Worm (Caenorhabditis elegans) whole organism, L4/young adult: ENCODE data around the gene F59A6.2.

Experiments
- W03F9.2 ChIP-seq: fragments of 150-350 bp; optimal IDR thresholded peaks from 2 replicates; lab custom pipeline; 2014; ENCODE audit warnings: missing biosample characterization, missing genetic modification characterization
- dao-5 ChIP-seq: sonication (generic microtip); optimal IDR thresholded peaks from 2 replicates; lab custom pipeline; 2016; ENCODE audit warnings: missing genotype, missing genetic modification characterization, moderate library complexity, missing compliant biosample characterization

ce11 chrII:4998657-4999056 lies 15.8 kb upstream of the F59A6.2 start, which contains the start of gene F59A6.11:
- TF ChIP-seq W03F9.2 (tag; lab: Kevin White, UChicago), result no peak
- no peak for TF ChIP-seq dao-5 (tag; lab: Kevin White, UChicago)
